Fruit fly (Drosophila melanogaster): ENCODE data around the gene Sos.

- TF ChIP-seq psq (GFP tag; optimal IDR thresholded peaks at IDR 0.05) (peak; percentile 17), dsf (GFP tag; optimal IDR thresholded peaks at IDR 0.05; ENCODE audit: borderline replicate concordance) (no peak), woc (GFP tag; optimal IDR thresholded peaks at IDR 0.05) (no peak), OdsH (GFP tag; optimal IDR thresholded peaks at IDR 0.05) (no peak)
Observed at dm6 chr2L:13837579-13837978, 24.0 kb downstream of the Sos start.
